Worm (Caenorhabditis elegans): ENCODE measurements around the gene C48A7.16.

Gene C48A7.16

DNA sequence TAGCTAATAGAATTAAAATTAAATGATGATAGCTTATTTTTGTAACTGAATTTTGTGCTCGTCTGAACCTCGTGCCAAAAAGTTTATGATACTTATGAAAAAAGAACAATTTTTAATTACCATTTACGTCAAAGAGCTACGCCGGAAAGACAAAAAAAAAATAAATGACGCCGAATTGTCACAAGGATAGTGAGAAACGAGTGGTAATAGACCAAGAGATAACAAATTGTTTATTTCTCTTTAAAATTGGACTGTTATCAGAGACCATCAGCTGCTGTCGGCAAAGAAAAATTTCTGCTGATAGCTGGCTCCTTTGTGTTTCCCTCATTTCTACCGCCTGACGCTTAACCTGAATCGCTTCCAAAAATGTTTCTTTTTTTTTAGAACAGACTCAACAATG lies 11.6 kb upstream of the C48A7.16 start, which contains the start of gene pitr-1 (continued):
- no peak for TF ChIP-seq ztf-11 (tag; optimal IDR thresholded peaks at IDR 0.05)
- no peak for TF ChIP-seq daf-8 (GFP tag; IDR thresholded peaks at IDR 0.05)
- TF ChIP-seq nhr-6 (tag; optimal IDR thresholded peaks at IDR 0.05) = no peak
- TF ChIP-seq sdz-12 (GFP tag; optimal IDR thresholded peaks at IDR 0.05) = no peak
- TF ChIP-seq nhr-102 (tag; optimal IDR thresholded peaks at IDR 0.05) = peak; percentile 38
- TF ChIP-seq lin-15B (tag; optimal IDR thresholded peaks at IDR 0.05) = no peak
- TF ChIP-seq unc-130 (GFP tag; optimal IDR thresholded peaks at IDR 0.05) = no peak
- no peak for TF ChIP-seq F44E2.7 (GFP tag; IDR thresholded peaks at IDR 0.05)
- TF ChIP-seq aha-1 (tag) = no peak
- no peak for TF ChIP-seq mxl-3 (GFP tag; optimal IDR thresholded peaks at IDR 0.05)
- peak; percentile 24; the same call in 1 of the 2 replicates for TF ChIP-seq pha-4 (GFP tag; IDR thresholded peaks at IDR 0.05)
- TF ChIP-seq pha-4 (tag; optimal IDR thresholded peaks at IDR 0.05) = no peak
- TF ChIP-seq duxl-1 (tag; optimal IDR thresholded peaks at IDR 0.05; ENCODE audit: poor library complexity) = no peak
- TF ChIP-seq pqm-1 (tag; optimal IDR thresholded peaks at IDR 0.05) = peak; percentile 88
- TF ChIP-seq nhr-48 (tag; optimal IDR thresholded peaks at IDR 0.05) = no peak
- no peak for TF ChIP-seq daf-16 (GFP tag; optimal IDR thresholded peaks at IDR 0.05)
- peak; percentile 84 for TF ChIP-seq daf-16 (tag; optimal IDR thresholded peaks at IDR 0.05)
- no peak for TF ChIP-seq tra-1 (GFP tag; IDR thresholded peaks at IDR 0.05)
- peak; percentile 76 for TF ChIP-seq php-3 (GFP tag; IDR thresholded peaks at IDR 0.05)
- TF ChIP-seq ceh-28 (tag; optimal IDR thresholded peaks at IDR 0.05) = no peak
- TF ChIP-seq Y5F2A.4 (GFP tag; optimal IDR thresholded peaks at IDR 0.05) = no peak
- peak; percentile 2 for TF ChIP-seq lin-13 (GFP tag; optimal IDR thresholded peaks at IDR 0.05)
- no peak for TF ChIP-seq ces-1 (GFP tag; optimal IDR thresholded peaks at IDR 0.05)
- no peak for TF ChIP-seq tag-97 (GFP tag; IDR thresholded peaks at IDR 0.05)
- no peak for TF ChIP-seq nhr-111 (GFP tag; optimal IDR thresholded peaks at IDR 0.05)
- TF ChIP-seq nhr-11 (tag; optimal IDR thresholded peaks at IDR 0.05) = no peak
- no peak for TF ChIP-seq unc-39 (tag; optimal IDR thresholded peaks at IDR 0.05)
- no peak for TF ChIP-seq aly-2 (tag; optimal IDR thresholded peaks at IDR 0.05)
- no peak for TF ChIP-seq nhr-42 (GFP tag; IDR thresholded peaks at IDR 0.05)
- no peak for TF ChIP-seq lin-1 (GFP tag; IDR thresholded peaks at IDR 0.05)
- TF ChIP-seq Y105C5A.15 (GFP tag; IDR thresholded peaks at IDR 0.05) = no peak
- TF ChIP-seq egl-27 (tag; optimal IDR thresholded peaks at IDR 0.05) = no peak
- peak; percentile 78 for TF ChIP-seq nhr-28 (tag; optimal IDR thresholded peaks at IDR 0.05)
- TF ChIP-seq cey-2 (tag; optimal IDR thresholded peaks at IDR 0.05; ENCODE audit: borderline replicate concordance, insufficient read depth) = no peak
- peak; percentile 54 for TF ChIP-seq hlh-30 (tag; optimal IDR thresholded peaks at IDR 0.05; ENCODE audit: insufficient read depth)
- no peak for TF ChIP-seq nhr-10 (tag; optimal IDR thresholded peaks at IDR 0.05)
- TF ChIP-seq zfp-2 (tag; optimal IDR thresholded peaks at IDR 0.05) = no peak
- TF ChIP-seq mxl-2 (GFP tag; conservative IDR thresholded peaks at IDR 0.05) = no peak
- TF ChIP-seq Y48G9A.11 (GFP tag; IDR thresholded peaks at IDR 0.05) = no peak
- no peak for TF ChIP-seq ceh-82 (tag; optimal IDR thresholded peaks at IDR 0.05)
- peak; percentile 59 for TF ChIP-seq dmd-6 (GFP tag; IDR thresholded peaks at IDR 0.05)
- TF ChIP-seq R02D3.7 (tag; optimal IDR thresholded peaks at IDR 0.05) = no peak
- no peak for TF ChIP-seq lin-29 (GFP tag; IDR thresholded peaks at IDR 0.05)
- TF ChIP-seq spr-3 (GFP tag; optimal IDR thresholded peaks at IDR 0.05) = no peak
- no peak for TF ChIP-seq F37D6.2 (tag; optimal IDR thresholded peaks at IDR 0.05)
- no peak for TF ChIP-seq F26F4.8 (GFP tag; conservative IDR thresholded peaks at IDR 0.05)
- peak; percentile 78 for TF ChIP-seq dve-1 (tag; optimal IDR thresholded peaks at IDR 0.05; ENCODE audit: insufficient read depth)
- TF ChIP-seq ceh-20 (GFP tag; IDR thresholded peaks at IDR 0.05) = no peak
- TF ChIP-seq madf-9 (GFP tag; conservative IDR thresholded peaks at IDR 0.05) = no peak
- no peak for TF ChIP-seq jun-1 (tag; optimal IDR thresholded peaks at IDR 0.05)

All from whole organism, L4 larva.